Fruit fly (Drosophila melanogaster) whole organism, embryonic: ENCODE measurements around the gene Fign.

Experiments used
- Bgb ChIP-seq: fragments of 200-800 bp; sonication (Bioruptor generic); IDR thresholded peaks from 2 replicates; pipeline ENCODE4 v1.3.6; 2022; ENCODE audit warnings: missing biosample characterization, missing genetic modification characterization; ENCODE audit not compliant: partially characterized antibody
- CG1024 ChIP-seq: fragments of 200-800 bp; sonication (Bioruptor generic); IDR thresholded peaks from 2 replicates; pipeline ENCODE4 v1.3.6; 2022; ENCODE audit warnings: missing biosample characterization, missing genetic modification characterization
- CG10431 ChIP-seq: fragments of 200-800 bp; sonication (Bioruptor generic); optimal IDR thresholded peaks from 3 replicates; lab custom pipeline; 2018; ENCODE audit warnings: missing biosample characterization, mild to moderate bottlenecking, missing genetic modification characterization
- CG11093 ChIP-seq: fragments of 200-800 bp; sonication (Bioruptor generic); IDR thresholded peaks from 3 replicates; pipeline ENCODE4 v1.3.6; 2022; ENCODE audit warnings: missing biosample characterization, missing genetic modification characterization
- CG13287 ChIP-seq: fragments of 200-800 bp; sonication (Bioruptor generic); IDR thresholded peaks from 2 replicates; pipeline ENCODE4 v1.3.6; 2022; ENCODE audit warnings: missing biosample characterization, missing genetic modification characterization; ENCODE audit not compliant: partially characterized antibody
- CG14860 ChIP-seq: fragments of 200-800 bp; sonication (Bioruptor generic); IDR thresholded peaks from 3 replicates; pipeline ENCODE4 v1.3.6; 2022; ENCODE audit warnings: missing biosample characterization, missing genetic modification characterization; ENCODE audit not compliant: partially characterized antibody
- CG1602 ChIP-seq: fragments of 200-800 bp; sonication (Bioruptor generic); optimal IDR thresholded peaks from 3 replicates; lab custom pipeline; 2016; ENCODE audit warnings: missing biosample characterization, missing genetic modification characterization
- CG16815 ChIP-seq: fragments of 200-800 bp; sonication (Bioruptor generic); optimal IDR thresholded peaks from 3 replicates; lab custom pipeline; 2017; ENCODE audit warnings: missing biosample characterization, mild to moderate bottlenecking, missing genetic modification characterization
- CG17361 ChIP-seq: fragments of 200-800 bp; sonication (Bioruptor generic); IDR thresholded peaks from 3 replicates; pipeline ENCODE4 v1.3.6; 2022; ENCODE audit warnings: missing biosample characterization, missing genetic modification characterization
- CG17912 ChIP-seq: fragments of 200-800 bp; sonication (Bioruptor generic); optimal IDR thresholded peaks from 2 replicates; lab custom pipeline; 2018; ENCODE audit warnings: missing biosample characterization, mild to moderate bottlenecking, missing genetic modification characterization
- CG18262 ChIP-seq: fragments of 200-800 bp; optimal IDR thresholded peaks from 3 replicates; lab custom pipeline; 2019; ENCODE audit warnings: missing biosample characterization, mild to moderate bottlenecking, missing genetic modification characterization, moderate library complexity
- CG1832 ChIP-seq: fragments of 200-800 bp; sonication (Bioruptor generic); optimal IDR thresholded peaks from 2 replicates; lab custom pipeline; 2017; ENCODE audit warnings: missing biosample characterization, mild to moderate bottlenecking, missing genetic modification characterization, inconsistent platforms
- CG2116 ChIP-seq: fragments of 200-800 bp; sonication (Bioruptor generic); optimal IDR thresholded peaks from 3 replicates; lab custom pipeline; 2018; ENCODE audit warnings: missing biosample characterization, mild to moderate bottlenecking, missing genetic modification characterization
- CG2875 ChIP-seq: fragments of 200-800 bp; sonication (Bioruptor generic); optimal IDR thresholded peaks from 2 replicates; lab custom pipeline; 2017; ENCODE audit warnings: missing biosample characterization, mild to moderate bottlenecking, missing genetic modification characterization, missing genetic modification reagents
- CG31224 ChIP-seq: fragments of 200-800 bp; sonication (Bioruptor generic); IDR thresholded peaks from 2 replicates; pipeline ENCODE4 v1.3.6; 2022; ENCODE audit warnings: missing biosample characterization, missing genetic modification characterization
- CG3407 ChIP-seq: fragments of 200-800 bp; sonication (Bioruptor generic); optimal IDR thresholded peaks from 2 replicates; lab custom pipeline; 2018; ENCODE audit warnings: missing biosample characterization, mild to moderate bottlenecking, missing genetic modification characterization
- CG4424 ChIP-seq: fragments of 200-800 bp; sonication (Bioruptor generic); optimal IDR thresholded peaks from 3 replicates; lab custom pipeline; 2016; ENCODE audit warnings: missing biosample characterization, missing genetic modification characterization
- CG6689 ChIP-seq: fragments of 200-800 bp; sonication (Bioruptor generic); IDR thresholded peaks from 2 replicates; pipeline ENCODE4 v1.3.6; 2022; ENCODE audit warnings: missing biosample characterization, missing genetic modification characterization
- CG6791 ChIP-seq: fragments of 200-800 bp; sonication (Bioruptor generic); IDR thresholded peaks from 3 replicates; pipeline ENCODE4 v1.3.6; 2022; ENCODE audit warnings: missing biosample characterization, missing genetic modification characterization; ENCODE audit not compliant: partially characterized antibody
- CG8290 ChIP-seq, 3 experiments: fragments of 200-800 bp; sonication (Bioruptor generic); optimal IDR thresholded peaks; 2 replicates each; lab custom pipeline; 2016 to 2019; ENCODE audit warnings: missing biosample characterization in 3 of 3, missing genetic modification characterization in 3 of 3, mild to moderate bottlenecking in 2 of 3, moderate library complexity in 1 of 3
- CG8359 ChIP-seq: fragments of 200-800 bp; sonication (Bioruptor generic); optimal IDR thresholded peaks from 2 replicates; lab custom pipeline; 2017; ENCODE audit warnings: missing biosample characterization, mild to moderate bottlenecking, missing genetic modification characterization, borderline replicate concordance
- CkIIα-i1 ChIP-seq: fragments of 200-800 bp; sonication (Bioruptor generic); IDR thresholded peaks from 2 replicates; pipeline ENCODE4 v1.3.6; 2022; ENCODE audit warnings: missing biosample characterization, missing genetic modification characterization
- ERR ChIP-seq: fragments of 200-800 bp; sonication (Bioruptor generic); optimal IDR thresholded peaks from 2 replicates; lab custom pipeline; 2016; ENCODE audit warnings: missing biosample characterization, missing genetic modification characterization
- Fer3 ChIP-seq: fragments of 200-800 bp; sonication (Bioruptor generic); optimal IDR thresholded peaks from 2 replicates; lab custom pipeline; 2018; ENCODE audit warnings: missing biosample characterization, mild to moderate bottlenecking, missing genetic modification characterization, moderate library complexity
- NK7.1 ChIP-seq: fragments of 200-800 bp; sonication (Bioruptor generic); optimal IDR thresholded peaks from 3 replicates; lab custom pipeline; 2016; ENCODE audit warnings: missing biosample characterization, missing genetic modification characterization
- Neu2 ChIP-seq: fragments of 200-800 bp; sonication (Bioruptor generic); optimal IDR thresholded peaks from 3 replicates; lab custom pipeline; 2016; ENCODE audit warnings: missing biosample characterization, missing genetic modification characterization, borderline replicate concordance
- Opbp ChIP-seq: fragments of 200-800 bp; sonication (Bioruptor generic); IDR thresholded peaks from 3 replicates; pipeline ENCODE4 v1.3.6; 2022; ENCODE audit warnings: missing biosample characterization, missing genetic modification characterization; ENCODE audit not compliant: partially characterized antibody
- Scr ChIP-seq: fragments of 200-800 bp; sonication (Bioruptor generic); IDR thresholded peaks from 2 replicates; pipeline ENCODE4 v1.3.6; 2022; ENCODE audit warnings: missing biosample characterization, missing genetic modification characterization; ENCODE audit not compliant: partially characterized antibody
- Side ChIP-seq: fragments of 200-800 bp; sonication (Bioruptor generic); optimal IDR thresholded peaks from 2 replicates; lab custom pipeline; 2016; ENCODE audit warnings: missing biosample characterization, missing genetic modification characterization
- Spps ChIP-seq: fragments of 200-800 bp; sonication (Bioruptor generic); optimal IDR thresholded peaks from 2 replicates; lab custom pipeline; 2018; ENCODE audit warnings: missing biosample characterization, mild to moderate bottlenecking, missing genetic modification characterization
- Stat92E ChIP-seq, 3 experiments: fragments of >200 bp in 2 of 3; fragments of 200-800 bp in 1 of 3; sonication (Bioruptor generic) in 1 of 3; optimal IDR thresholded peaks; 2 replicates each; lab custom pipeline; 2017 to 2019; ENCODE audit warnings: missing biosample characterization in 3 of 3, missing genetic modification characterization in 3 of 3, mild to moderate bottlenecking in 1 of 3, moderate library complexity in 1 of 3
- ab ChIP-seq: fragments of 200-800 bp; sonication (Bioruptor generic); optimal IDR thresholded peaks from 2 replicates; lab custom pipeline; 2016; ENCODE audit warnings: missing biosample characterization, missing genetic modification characterization
- amos ChIP-seq: fragments of 200-800 bp; sonication (Bioruptor generic); IDR thresholded peaks from 2 replicates; pipeline ENCODE4 v1.3.6; 2022; ENCODE audit warnings: missing biosample characterization, missing genetic modification characterization; ENCODE audit not compliant: partially characterized antibody
- ato ChIP-seq: fragments of 200-800 bp; sonication (Bioruptor generic); IDR thresholded peaks from 2 replicates; pipeline ENCODE4 v1.3.6; 2022; ENCODE audit warnings: missing biosample characterization, missing genetic modification characterization; ENCODE audit not compliant: partially characterized antibody
- bigmax ChIP-seq: fragments of 200-800 bp; sonication (Bioruptor generic); optimal IDR thresholded peaks from 2 replicates; lab custom pipeline; 2018; ENCODE audit warnings: missing biosample characterization, mild to moderate bottlenecking, missing genetic modification characterization
- caup ChIP-seq: fragments of 200-800 bp; sonication (Bioruptor generic); optimal IDR thresholded peaks from 3 replicates; lab custom pipeline; 2017; ENCODE audit warnings: missing biosample characterization, mild to moderate bottlenecking, missing genetic modification characterization, moderate library complexity; ENCODE audit not compliant: severe bottlenecking
- chinmo ChIP-seq: fragments of 200-800 bp; sonication (Bioruptor generic); IDR thresholded peaks from 4 replicates; pipeline ENCODE4 v1.3.6; 2022; ENCODE audit warnings: missing biosample characterization, missing genetic modification characterization; ENCODE audit not compliant: partially characterized antibody
- exex ChIP-seq: fragments of 200-800 bp; sonication (Bioruptor generic); optimal IDR thresholded peaks from 4 replicates; lab custom pipeline; 2018; ENCODE audit warnings: missing biosample characterization, mild to moderate bottlenecking, missing genetic modification characterization, moderate library complexity
- klu ChIP-seq: fragments of 200-800 bp; sonication (Bioruptor generic); IDR thresholded peaks from 2 replicates; pipeline ENCODE4 v1.3.6; 2022; ENCODE audit warnings: missing biosample characterization, missing genetic modification characterization
- pros ChIP-seq: fragments of 200-800 bp; sonication (Bioruptor generic); optimal IDR thresholded peaks from 3 replicates; lab custom pipeline; 2019; ENCODE audit warnings: missing biosample characterization, mild to moderate bottlenecking, missing genetic modification characterization, moderate library complexity
- sens ChIP-seq: fragments of 200-800 bp; sonication (Bioruptor generic); peaks from one replicate; lab custom pipeline; 2016; ENCODE audit warnings: missing biosample characterization, missing genetic modification characterization
- stwl ChIP-seq: fragments of 200-800 bp; sonication (Bioruptor generic); optimal IDR thresholded peaks from 3 replicates; lab custom pipeline; 2018; ENCODE audit warnings: missing biosample characterization, mild to moderate bottlenecking, missing genetic modification characterization, moderate library complexity
- zen ChIP-seq: fragments of 200-800 bp; sonication (Bioruptor generic); optimal IDR thresholded peaks from 3 replicates; lab custom pipeline; 2018; ENCODE audit warnings: missing biosample characterization, mild to moderate bottlenecking, missing genetic modification characterization, moderate library complexity
- zen2 ChIP-seq: fragments of 200-800 bp; sonication (Bioruptor generic); IDR thresholded peaks from 3 replicates; pipeline ENCODE4 v1.3.6; 2022; ENCODE audit warnings: missing biosample characterization, missing genetic modification characterization; ENCODE audit not compliant: partially characterized antibody

Gene Fign

dm6 chr2L:3323319-3324287, 3.9 kb upstream of the Fign start, which contains the start of gene CG33281 (continued):
- no peak for TF ChIP-seq CG16815 (GFP tag; lab: Kevin White, UChicago)
- peak; percentile 35 for TF ChIP-seq exex (tag; lab: Kevin White, UChicago)
- no peak for TF ChIP-seq CG2116 (GFP tag; lab: Kevin White, UChicago)
- TF ChIP-seq klu (GFP tag; lab: Robert Waterston, UW) = no peak
- no peak for TF ChIP-seq pros (GFP tag; lab: Kevin White, UChicago)
- no peak for TF ChIP-seq NK7.1 (GFP tag; lab: Kevin White, UChicago)
- no peak for TF ChIP-seq zen
- no peak for TF ChIP-seq Stat92E (GFP tag; optimal IDR thresholded peaks at IDR 0.05; lab: Kevin White, UChicago)
- no peak for TF ChIP-seq CG17361 (GFP tag; lab: Robert Waterston, UW)
- no peak for TF ChIP-seq Spps (tag; lab: Kevin White, UChicago)
- peak; percentile 33 for TF ChIP-seq CG8359 (GFP tag; lab: Kevin White, UChicago)
- TF ChIP-seq Fer3 = peak; percentile 61
- no peak for TF ChIP-seq sens (GFP tag; lab: Kevin White, UChicago)
- TF ChIP-seq CG1602 (GFP tag; lab: Kevin White, UChicago) = no peak
- no peak for TF ChIP-seq CkIIα-i1
- TF ChIP-seq ab = no peak
- TF ChIP-seq caup (GFP tag; lab: Kevin White, UChicago) = no peak
- TF ChIP-seq CG1024 = no peak
- no peak for TF ChIP-seq CG31224
- TF ChIP-seq CG1832 = no peak
- no peak for TF ChIP-seq CG11093 (GFP tag; lab: Robert Waterston, UW)
- TF ChIP-seq CG3407 (GFP tag; lab: Kevin White, UChicago) = no peak
- no peak for TF ChIP-seq ERR (GFP tag; lab: Kevin White, UChicago)
- TF ChIP-seq CG4424 (GFP tag; lab: Kevin White, UChicago) = no peak

DNA sequence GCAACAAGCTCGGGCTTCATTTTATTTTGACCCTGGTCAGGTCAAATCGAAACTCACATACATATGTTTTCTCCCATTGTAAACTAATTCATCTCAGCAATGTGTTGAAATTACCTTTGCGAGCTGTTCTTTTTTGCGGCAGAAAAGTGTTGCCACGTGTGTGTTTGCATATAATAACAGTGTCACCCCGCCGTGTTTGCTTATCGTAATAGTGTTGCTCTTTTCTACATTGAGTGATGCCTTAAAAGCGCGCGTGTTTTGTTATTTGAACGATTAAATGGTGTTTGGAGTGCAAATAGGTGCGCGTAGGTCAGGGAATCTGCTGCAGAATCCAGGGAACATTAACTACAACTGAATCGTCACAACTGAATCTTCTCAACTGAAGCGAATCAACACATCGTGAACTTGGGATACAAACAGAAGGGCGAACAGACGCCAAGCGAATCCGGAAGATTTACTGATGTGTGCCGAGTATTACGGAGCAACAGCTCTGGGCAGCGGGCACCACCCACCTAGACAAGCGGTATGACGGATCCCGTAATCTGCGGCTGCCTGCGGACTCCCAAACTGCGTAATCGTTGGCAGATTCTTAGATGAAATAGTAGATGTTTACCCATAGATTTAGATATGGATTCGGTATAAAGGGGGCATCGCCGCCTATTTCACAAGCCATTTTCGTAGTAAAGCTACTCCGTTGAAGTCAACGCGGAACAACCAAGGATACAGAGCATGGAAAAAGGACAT, 11.0 kb downstream of the Fign start, which contains the start of gene CG15406:
CG15406 (plus strand) TSS at position 694 of the 744 bp plus-strand sequence.
- TF ChIP-seq CG8290 (GFP tag; optimal IDR thresholded peaks at IDR 0.05; lab: Kevin White, UChicago) (no peak), CG8290 (tag; optimal IDR thresholded peaks at IDR 0.05; lab: Kevin White, UChicago) (no peak), CG10431 (no peak), Opbp (peak; percentile 38; the same call in 2 of the 3 replicates), CG17912 (GFP tag; lab: Kevin White, UChicago) (no peak), chinmo (0 out of 4 replicates have a peak, but pooled peaks have one; percentile 28), Side (GFP tag; lab: Kevin White, UChicago) (no peak), bigmax (GFP tag; lab: Kevin White, UChicago) (no peak), CG6689 (GFP tag; lab: Robert Waterston, UW) (no peak), stwl (tag; lab: Kevin White, UChicago) (peak; percentile 98), CG13287 (GFP tag; lab: Robert Waterston, UW) (peak; percentile 22; the same call in 1 of the 2 replicates), CG18262 (tag; lab: Kevin White, UChicago) (no peak), Bgb (GFP tag; lab: Robert Waterston, UW) (0 out of 2 replicates have a peak, but pooled peaks have one; percentile 28), CG2875 (GFP tag; lab: Kevin White, UChicago) (no peak), CG6791 (GFP tag; lab: Robert Waterston, UW) (peak; percentile 71; the same call in 2 of the 3 replicates), zen2 (GFP tag; lab: Robert Waterston, UW) (peak; percentile 37; the same call in 1 of the 3 replicates), ato (GFP tag; lab: Robert Waterston, UW) (peak; percentile 50; the same call in 1 of the 2 replicates), CG14860 (GFP tag; lab: Robert Waterston, UW) (peak; percentile 14; the same call in 1 of the 3 replicates), Scr (GFP tag; lab: Robert Waterston, UW) (0 out of 2 replicates have a peak, but pooled peaks have one; percentile 30), Neu2 (GFP tag; lab: Kevin White, UChicago) (no peak), amos (GFP tag; lab: Robert Waterston, UW) (peak; percentile 35; the same call in 1 of the 2 replicates)
